Worm (Caenorhabditis elegans): ENCODE measurements around the gene T04F3.3.

- TF ChIP-seq dao-5 (tag; optimal IDR thresholded peaks at IDR 0.05) (no peak), W03F9.2 (tag; optimal IDR thresholded peaks at IDR 0.05) (no peak), him-1 (tag; optimal IDR thresholded peaks at IDR 0.05) (no peak)
These were observed 47.0 kb upstream of the T04F3.3 start for ce11 chrV:11711751-11712150.

Measured in whole organism, L4/young adult.